Fruit fly (Drosophila melanogaster): ENCODE results near the gene CG11594.
A peak's percentile ranks its signal among the peaks of the same experiment; 100 is the strongest.

CG11594 gene

DNA sequence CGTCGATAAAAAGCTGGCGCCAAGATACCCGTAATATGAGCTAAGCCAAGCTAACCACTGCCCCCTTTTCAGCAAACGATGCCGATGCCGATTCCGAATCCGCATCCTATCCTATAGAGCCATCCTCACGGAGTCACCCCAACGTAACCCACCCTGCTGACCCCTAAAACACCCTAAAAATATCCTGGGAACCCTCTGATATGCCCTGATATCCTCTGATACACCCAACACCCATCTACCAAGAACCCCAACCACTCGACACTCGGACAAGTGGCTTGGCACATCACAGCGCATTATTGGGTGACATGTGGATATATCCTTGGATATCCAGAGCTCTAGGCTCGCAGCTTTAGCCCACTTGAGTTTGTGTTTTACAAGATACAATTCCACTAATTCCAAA is 24.3 kb downstream of the CG11594 start:
- TF ChIP-seq CG9948 (tag; optimal IDR thresholded peaks at IDR 0.05) = no peak
- no peak for TF ChIP-seq CG12605 (GFP tag; IDR thresholded peaks at IDR 0.05)
- TF ChIP-seq CG8301 (tag; optimal IDR thresholded peaks at IDR 0.05) = no peak
- TF ChIP-seq fd96Ca (GFP tag; IDR thresholded peaks at IDR 0.05) = no peak
- no peak for TF ChIP-seq CG13204 (GFP tag; optimal IDR thresholded peaks at IDR 0.05)
- no peak for TF ChIP-seq CG8159 (tag; optimal IDR thresholded peaks at IDR 0.05)
- TF ChIP-seq D1 (tag; optimal IDR thresholded peaks at IDR 0.05) = no peak
- no peak for TF ChIP-seq Pif1B (GFP tag; optimal IDR thresholded peaks at IDR 0.05)

DNA sequence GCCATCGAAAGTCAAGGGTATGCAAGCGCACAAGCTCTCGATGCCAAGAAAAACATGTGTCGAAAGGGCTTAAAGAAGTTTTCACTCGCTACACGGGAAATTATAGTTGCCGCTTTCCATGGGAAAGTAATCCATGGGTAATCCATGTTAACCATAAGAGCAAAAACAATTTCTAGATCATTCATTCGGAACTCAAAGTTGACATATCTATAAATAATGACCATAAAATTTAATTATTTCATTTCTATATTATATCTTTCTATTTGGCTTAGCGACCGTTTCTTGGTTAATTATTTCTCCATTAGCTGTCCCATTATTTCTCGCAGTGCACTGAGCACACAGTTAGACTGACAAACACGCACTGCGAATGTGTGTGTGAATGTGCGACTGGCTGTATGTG is 25.1 kb downstream of the CG11594 start:
- TF ChIP-seq CG13204 (GFP tag; optimal IDR thresholded peaks at IDR 0.05) = no peak
- peak; percentile 13 for TF ChIP-seq CG34367 (tag; optimal IDR thresholded peaks at IDR 0.05)
- TF ChIP-seq CG17806 (tag; optimal IDR thresholded peaks at IDR 0.05) = no peak
- TF ChIP-seq CG15710 (tag; optimal IDR thresholded peaks at IDR 0.05) = peak; percentile 27
- TF ChIP-seq CG8159 (tag; optimal IDR thresholded peaks at IDR 0.05) = peak; percentile 22
- TF ChIP-seq gl (tag; optimal IDR thresholded peaks at IDR 0.05) = no peak

DNA sequence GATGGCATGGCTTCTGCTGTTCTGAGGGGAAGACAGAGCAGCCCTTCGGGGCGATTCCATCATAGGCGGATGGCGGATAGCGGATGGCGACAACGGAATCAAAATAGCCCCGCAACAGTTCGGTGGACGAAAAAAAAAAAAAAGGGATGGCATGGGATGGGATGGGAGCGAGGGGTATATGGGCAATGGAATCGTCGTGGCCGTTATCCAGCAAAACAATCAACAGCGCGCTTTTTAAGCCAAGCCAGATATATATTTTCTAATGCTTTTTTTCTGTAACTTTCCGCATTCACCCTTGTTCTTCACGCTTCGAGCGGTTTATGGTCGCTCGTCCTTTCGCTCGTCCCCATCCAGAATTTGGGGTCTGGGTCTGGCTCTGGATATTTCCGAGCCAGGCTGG is 30.3 kb downstream of the CG11594 start:
- TF ChIP-seq CG15710 (tag; optimal IDR thresholded peaks at IDR 0.05) (no peak), CG17806 (tag; optimal IDR thresholded peaks at IDR 0.05) (no peak), CG12605 (GFP tag; IDR thresholded peaks at IDR 0.05) (no peak), rn (GFP tag; IDR thresholded peaks at IDR 0.05) (no peak), gl (tag; optimal IDR thresholded peaks at IDR 0.05) (no peak), CG14655 (GFP tag; optimal IDR thresholded peaks at IDR 0.05) (no peak), CG34367 (tag; optimal IDR thresholded peaks at IDR 0.05) (no peak), EcR (GFP tag; optimal IDR thresholded peaks at IDR 0.05) (no peak), D1 (tag; optimal IDR thresholded peaks at IDR 0.05) (no peak), CG8301 (tag; optimal IDR thresholded peaks at IDR 0.05) (no peak), CG8159 (tag; optimal IDR thresholded peaks at IDR 0.05) (no peak), CG13204 (GFP tag; optimal IDR thresholded peaks at IDR 0.05) (no peak), CG10348 (GFP tag; IDR thresholded peaks at IDR 0.05) (no peak), Snoo (tag; optimal IDR thresholded peaks at IDR 0.05) (no peak)

dm6 chr3L:3983466-3983946 is 42.3 kb downstream of the CG11594 start, which contains the start of gene scrt:
TSS of gene scrt (plus strand) at chr3L:3983896.
- TF ChIP-seq fd96Ca (GFP tag; IDR thresholded peaks at IDR 0.05) = 0 out of 3 replicates have a peak, but pooled peaks have one; percentile 7
- TF ChIP-seq rn (GFP tag; IDR thresholded peaks at IDR 0.05) = no peak
- no peak for TF ChIP-seq CG14655 (GFP tag; optimal IDR thresholded peaks at IDR 0.05)

dm6 chr3L:3980027-3980426 is 45.8 kb downstream of the CG11594 start:
- no peak for TF ChIP-seq Pif1A (GFP tag; optimal IDR thresholded peaks at IDR 0.05)
- no peak for TF ChIP-seq CG13204 (GFP tag; optimal IDR thresholded peaks at IDR 0.05)
- no peak for TF ChIP-seq CG15710 (tag; optimal IDR thresholded peaks at IDR 0.05)
- no peak for TF ChIP-seq rn (GFP tag; IDR thresholded peaks at IDR 0.05)
- no peak for TF ChIP-seq Ets98B (GFP tag; IDR thresholded peaks at IDR 0.05)
- TF ChIP-seq gl (tag; optimal IDR thresholded peaks at IDR 0.05) = no peak

DNA sequence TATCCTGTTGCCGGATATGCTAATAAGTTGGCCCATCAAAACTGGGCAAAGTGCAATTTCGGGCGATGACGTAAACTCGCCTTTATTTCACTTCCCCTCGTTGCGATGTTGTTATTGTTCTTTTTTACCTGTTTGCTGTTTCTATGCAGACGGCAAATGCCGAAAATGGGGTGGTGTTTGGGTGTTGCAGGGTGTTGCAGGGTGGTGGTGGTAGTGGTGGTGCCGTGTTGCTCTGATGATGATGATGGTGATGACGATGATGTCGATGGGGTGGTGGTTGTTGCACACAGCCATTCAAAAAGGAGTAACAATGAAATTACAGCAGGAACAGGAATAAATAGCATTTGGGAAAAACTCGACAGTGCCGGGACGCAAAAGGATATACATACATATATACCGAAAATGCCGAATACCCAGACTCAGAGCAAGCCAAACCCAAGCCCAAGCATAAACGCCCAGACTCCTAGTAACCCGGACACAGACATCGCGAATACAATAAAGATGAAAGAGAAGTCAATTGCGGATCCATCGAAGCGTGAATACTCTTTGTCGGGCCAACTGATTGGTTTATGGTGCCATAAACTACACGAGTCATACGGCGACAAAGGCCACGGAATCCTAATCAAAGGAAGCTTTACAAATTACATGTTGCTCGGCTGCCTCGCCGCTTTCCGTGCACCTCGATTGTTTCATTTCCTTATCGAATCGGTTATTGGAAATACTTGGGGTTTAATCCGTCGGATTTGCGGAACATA is 46.9 kb downstream of the CG11594 start:
- TF ChIP-seq CG9948 (tag; optimal IDR thresholded peaks at IDR 0.05) (no peak), CG8301 (tag; optimal IDR thresholded peaks at IDR 0.05) (no peak), Ets98B (GFP tag; IDR thresholded peaks at IDR 0.05) (no peak), CG34367 (tag; optimal IDR thresholded peaks at IDR 0.05) (no peak), CG10348 (GFP tag; IDR thresholded peaks at IDR 0.05) (no peak), EcR (GFP tag; optimal IDR thresholded peaks at IDR 0.05) (no peak), Pif1B (GFP tag; optimal IDR thresholded peaks at IDR 0.05) (no peak), Snoo (tag; optimal IDR thresholded peaks at IDR 0.05) (no peak), CG17806 (tag; optimal IDR thresholded peaks at IDR 0.05) (no peak)

DNA sequence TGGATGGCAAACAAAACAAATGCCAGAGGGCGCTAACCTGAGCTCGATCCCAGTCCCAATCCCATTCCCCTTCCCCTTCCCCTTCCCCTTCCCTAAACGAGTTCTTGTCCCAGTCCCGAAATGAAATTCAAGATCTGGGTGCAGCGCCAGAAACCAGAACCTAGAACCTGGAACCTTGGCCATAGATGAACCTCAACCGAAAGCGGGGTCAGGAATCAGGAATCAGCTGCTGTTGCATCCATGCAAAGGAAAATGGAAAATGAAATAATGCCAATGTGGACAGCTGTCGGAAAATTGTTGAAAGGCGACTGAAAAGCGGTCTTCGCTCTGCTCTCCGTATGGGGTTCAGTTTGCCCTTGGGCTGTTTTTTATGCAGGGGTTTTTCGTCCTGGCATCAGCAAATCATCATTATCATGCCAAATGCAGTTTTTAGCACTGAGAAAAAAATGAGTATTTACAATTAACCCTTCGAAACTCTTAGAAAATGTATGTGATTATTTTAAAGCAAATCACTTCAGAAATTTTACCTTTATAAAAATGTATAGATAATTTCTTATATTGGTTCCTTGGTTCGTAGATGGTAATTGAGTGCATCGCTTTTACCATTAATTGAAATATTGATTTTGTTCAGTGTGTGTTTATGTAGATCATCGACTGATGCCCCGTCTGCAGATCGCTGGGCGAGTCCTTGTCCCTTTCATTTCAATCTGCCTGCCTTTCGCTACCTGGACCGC is 48.0 kb downstream of the CG11594 start:
- TF ChIP-seq CG14655 (GFP tag; optimal IDR thresholded peaks at IDR 0.05) (no peak), CG12605 (GFP tag; IDR thresholded peaks at IDR 0.05) (no peak), fd96Ca (GFP tag; IDR thresholded peaks at IDR 0.05) (no peak), Pif1B (GFP tag; optimal IDR thresholded peaks at IDR 0.05) (no peak), D1 (tag; optimal IDR thresholded peaks at IDR 0.05) (no peak), Snoo (tag; optimal IDR thresholded peaks at IDR 0.05) (no peak), CG9948 (tag; optimal IDR thresholded peaks at IDR 0.05) (no peak), CG34367 (tag; optimal IDR thresholded peaks at IDR 0.05) (no peak), CG13204 (GFP tag; optimal IDR thresholded peaks at IDR 0.05) (no peak)

All from whole organism, pupa.